Worm (Caenorhabditis elegans) whole organism, late embryonic: ENCODE measurements around the gene Y94H6A.10.
A peak's percentile ranks its signal among the peaks of the same experiment; 100 is the strongest.
"Not testable (repeated sequence)": the region's sequence is repeated elsewhere in the genome, so short reads cannot be mapped to it uniquely, and the experiment has no call there.

Source experiments
- C08G9.2 ChIP-seq: sonication (generic microtip); optimal IDR thresholded peaks from 2 replicates; lab custom pipeline; 2016; ENCODE audit warnings: mild to moderate bottlenecking, missing genetic modification characterization, moderate library complexity, missing compliant biosample characterization
- C38D4.7 ChIP-seq: fragments of 200-800 bp; sonication (Bioruptor generic); optimal IDR thresholded peaks from 2 replicates; lab custom pipeline; 2018; ENCODE audit warnings: mild to moderate bottlenecking, missing genetic modification characterization, moderate library complexity, missing compliant biosample characterization
- F13H6.1 ChIP-seq: sonication (generic microtip); optimal IDR thresholded peaks from 2 replicates; lab custom pipeline; 2016; ENCODE audit warnings: missing genetic modification characterization, missing compliant biosample characterization
- K02D7.2 ChIP-seq: sonication (generic microtip); optimal IDR thresholded peaks from 2 replicates; lab custom pipeline; 2017; ENCODE audit warnings: mild to moderate bottlenecking, missing genetic modification characterization, missing compliant biosample characterization
- Y22D7AL.16 ChIP-seq: sonication (generic microtip); optimal IDR thresholded peaks from 2 replicates; lab custom pipeline; 2016; ENCODE audit warnings: missing genetic modification characterization, missing compliant biosample characterization
- ceh-14 ChIP-seq: sonication (generic microtip); optimal IDR thresholded peaks from 2 replicates; lab custom pipeline; 2016; ENCODE audit warnings: missing genotype, missing genetic modification characterization, missing compliant biosample characterization
- ceh-34 ChIP-seq: sonication (generic microtip); optimal IDR thresholded peaks from 2 replicates; lab custom pipeline; 2016; ENCODE audit warnings: mild to moderate bottlenecking, missing genetic modification characterization, missing compliant biosample characterization
- ceh-45 ChIP-seq: fragments of 200-800 bp; sonication (Bioruptor generic); IDR thresholded peaks from 2 replicates; pipeline ENCODE4 v1.3.6; 2022; ENCODE audit warnings: missing genetic modification reagents, missing genetic modification characterization, missing compliant biosample characterization
- ceh-6 ChIP-seq: fragments of 200-800 bp; sonication (Bioruptor generic); optimal IDR thresholded peaks from 2 replicates; lab custom pipeline; 2018; ENCODE audit warnings: mild to moderate bottlenecking, missing genetic modification characterization, missing compliant biosample characterization
- ceh-9 ChIP-seq: sonication (generic microtip); optimal IDR thresholded peaks from 2 replicates; lab custom pipeline; 2016; ENCODE audit warnings: mild to moderate bottlenecking, missing genetic modification characterization, inconsistent platforms, missing compliant biosample characterization
- che-1 ChIP-seq: sonication (generic microtip); optimal IDR thresholded peaks from 2 replicates; lab custom pipeline; 2016; ENCODE audit warnings: mild to moderate bottlenecking, missing genetic modification characterization, missing compliant biosample characterization
- dmd-4 ChIP-seq: sonication (generic microtip); optimal IDR thresholded peaks from 2 replicates; lab custom pipeline; 2016; ENCODE audit warnings: borderline replicate concordance, missing genetic modification characterization, missing compliant biosample characterization
- dve-1 ChIP-seq: sonication (generic microtip); optimal IDR thresholded peaks from 2 replicates; lab custom pipeline; 2017; ENCODE audit warnings: antibody characterized with exemption, mild to moderate bottlenecking, missing genetic modification characterization, missing compliant biosample characterization
- elt-2 ChIP-seq: sonication (generic microtip); optimal IDR thresholded peaks from 2 replicates; lab custom pipeline; 2016; ENCODE audit warnings: missing genetic modification reagents, missing genetic modification characterization, missing compliant biosample characterization
- ets-4 ChIP-seq: sonication (generic microtip); optimal IDR thresholded peaks from 2 replicates; lab custom pipeline; 2016; ENCODE audit warnings: missing genetic modification characterization, missing compliant biosample characterization
- hlh-30 ChIP-seq: sonication (generic microtip); optimal IDR thresholded peaks from 2 replicates; lab custom pipeline; 2017; ENCODE audit warnings: antibody characterized with exemption, missing genetic modification characterization, missing compliant biosample characterization; ENCODE audit not compliant: insufficient read depth
- hlh-6 ChIP-seq: sonication (generic microtip); optimal IDR thresholded peaks from 2 replicates; lab custom pipeline; 2016; ENCODE audit warnings: missing genotype, missing genetic modification characterization, missing compliant biosample characterization
- lin-11 ChIP-seq: fragments of 200-800 bp; sonication (Bioruptor generic); optimal IDR thresholded peaks from 2 replicates; lab custom pipeline; 2018; ENCODE audit warnings: mild to moderate bottlenecking, missing genetic modification characterization, missing compliant biosample characterization
- mec-3 ChIP-seq: sonication (generic microtip); optimal IDR thresholded peaks from 2 replicates; lab custom pipeline; 2016; ENCODE audit warnings: borderline replicate concordance, missing genetic modification characterization, missing compliant biosample characterization
- nhr-232 ChIP-seq: sonication (generic microtip); optimal IDR thresholded peaks from 2 replicates; lab custom pipeline; 2016; ENCODE audit warnings: missing genetic modification characterization, missing compliant biosample characterization
- pag-3 ChIP-seq: sonication (generic microtip); optimal IDR thresholded peaks from 2 replicates; lab custom pipeline; 2016; ENCODE audit warnings: missing compliant biosample characterization, missing genetic modification characterization, borderline replicate concordance
- pat-9 ChIP-seq: fragments of 200-800 bp; sonication (Bioruptor generic); optimal IDR thresholded peaks from 2 replicates; lab custom pipeline; 2018; ENCODE audit warnings: mild to moderate bottlenecking, missing genetic modification characterization, moderate library complexity, missing compliant biosample characterization
- pqm-1 ChIP-seq: sonication (generic microtip); optimal IDR thresholded peaks from 2 replicates; lab custom pipeline; 2016; ENCODE audit warnings: missing genetic modification characterization, missing compliant biosample characterization
- ref-2 ChIP-seq: sonication (generic microtip); optimal IDR thresholded peaks from 2 replicates; lab custom pipeline; 2016; ENCODE audit warnings: missing genetic modification characterization, missing compliant biosample characterization
- sdc-2 ChIP-seq: sonication (generic microtip); optimal IDR thresholded peaks from 2 replicates; lab custom pipeline; 2016; ENCODE audit warnings: missing genotype, missing genetic modification characterization, missing compliant biosample characterization
- sox-2 ChIP-seq: fragments of 200-800 bp; sonication (Bioruptor generic); IDR thresholded peaks from 2 replicates; pipeline ENCODE4 v1.3.6; 2022; ENCODE audit warnings: missing genetic modification reagents, missing genetic modification characterization, missing compliant biosample characterization
- sox-4 ChIP-seq: sonication (generic microtip); optimal IDR thresholded peaks from 2 replicates; lab custom pipeline; 2017; ENCODE audit warnings: mild to moderate bottlenecking, missing genetic modification characterization, inconsistent platforms, missing compliant biosample characterization
- tbx-7 ChIP-seq: sonication (generic microtip); optimal IDR thresholded peaks from 2 replicates; lab custom pipeline; 2016; ENCODE audit warnings: missing genotype, missing genetic modification characterization, missing compliant biosample characterization
- unc-3 ChIP-seq, 2 experiments: fragments of 200-800 bp in 1 of 2; sonication (Bioruptor generic) in 1 of 2; sonication (generic microtip) in 1 of 2; conservative IDR thresholded peaks in 1 of 2; optimal IDR thresholded peaks in 1 of 2; 2 replicates each; pipeline versions ENCODE4 v1.3.6 to Lab custom; 2016 to 2022; ENCODE audit warnings: missing compliant biosample characterization in 2 of 2, missing genetic modification characterization in 2 of 2, missing genetic modification reagents in 1 of 2
- unc-42 ChIP-seq: sonication (generic microtip); optimal IDR thresholded peaks from 2 replicates; lab custom pipeline; 2016; ENCODE audit warnings: missing genotype, missing genetic modification characterization, missing compliant biosample characterization
- unc-55 ChIP-seq: sonication (generic microtip); optimal IDR thresholded peaks from 2 replicates; lab custom pipeline; 2017; ENCODE audit warnings: missing biosample characterization, missing genetic modification reagents, missing genetic modification characterization
- ztf-16 ChIP-seq: sonication (generic microtip); optimal IDR thresholded peaks from 2 replicates; lab custom pipeline; 2017; ENCODE audit warnings: missing genetic modification characterization, missing compliant biosample characterization

The Y94H6A.10 gene

ce11 chrIV:2750607-2751006 is 40.1 kb upstream of the Y94H6A.10 start:
- TF ChIP-seq unc-55 (GFP tag; lab: Kevin White, UChicago) (no peak), lin-11 (tag; lab: Kevin White, UChicago) (no peak), K02D7.2 (tag; lab: Kevin White, UChicago) (no peak), Y22D7AL.16 (no peak)

- TF ChIP-seq tbx-7 (tag; lab: Kevin White, UChicago) (no peak), ceh-9 (no peak), elt-2 (tag; lab: Kevin White, UChicago) (peak; percentile 66)
These were observed 38.5 kb upstream of the Y94H6A.10 start for ce11 chrIV:2748863-2749451.

DNA sequence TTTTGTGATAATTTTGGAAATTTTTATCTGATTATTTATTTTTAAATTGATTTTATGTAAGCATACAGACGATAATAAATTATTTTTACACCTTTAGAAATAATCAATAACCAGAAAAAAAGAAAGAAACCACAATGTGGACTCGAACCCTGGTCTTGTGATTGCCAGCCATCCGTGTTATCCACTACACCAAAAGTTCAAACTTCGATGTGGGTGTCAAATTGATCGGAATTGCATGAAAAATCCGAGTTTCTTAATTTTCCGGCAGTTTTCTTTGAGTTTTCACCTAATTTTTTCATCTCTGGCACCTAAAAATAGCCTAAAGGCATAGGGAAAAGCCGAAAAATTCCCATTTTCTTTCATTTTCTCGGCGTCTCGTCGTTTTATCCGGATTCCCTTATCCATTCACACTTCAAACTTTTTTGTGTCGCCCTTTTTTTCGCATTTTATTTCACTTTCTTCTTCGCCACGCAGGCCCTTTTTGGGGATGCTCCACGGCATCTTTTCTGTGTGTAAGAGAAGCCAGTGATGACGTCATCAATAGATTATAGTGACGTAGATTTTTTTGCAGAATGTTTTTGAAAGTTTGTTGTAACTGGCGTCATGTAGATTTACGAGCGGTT is 37.0 kb upstream of the Y94H6A.10 start:
- TF ChIP-seq unc-42 (tag; lab: Kevin White, UChicago): peak; percentile 3
- TF ChIP-seq dmd-4 (tag; lab: Kevin White, UChicago): no peak
- no peak for TF ChIP-seq hlh-30
- TF ChIP-seq sox-4 (tag; lab: Kevin White, UChicago): no peak
- no peak for TF ChIP-seq sdc-2
- no peak for TF ChIP-seq pag-3 (tag; lab: Kevin White, UChicago)

ce11 chrIV:2742470-2743044 is 32.1 kb upstream of the Y94H6A.10 start, which contains the start of gene nhr-277:
nhr-277 (plus strand) TSS chrIV:2742994.
- TF ChIP-seq ztf-16: no peak

DNA sequence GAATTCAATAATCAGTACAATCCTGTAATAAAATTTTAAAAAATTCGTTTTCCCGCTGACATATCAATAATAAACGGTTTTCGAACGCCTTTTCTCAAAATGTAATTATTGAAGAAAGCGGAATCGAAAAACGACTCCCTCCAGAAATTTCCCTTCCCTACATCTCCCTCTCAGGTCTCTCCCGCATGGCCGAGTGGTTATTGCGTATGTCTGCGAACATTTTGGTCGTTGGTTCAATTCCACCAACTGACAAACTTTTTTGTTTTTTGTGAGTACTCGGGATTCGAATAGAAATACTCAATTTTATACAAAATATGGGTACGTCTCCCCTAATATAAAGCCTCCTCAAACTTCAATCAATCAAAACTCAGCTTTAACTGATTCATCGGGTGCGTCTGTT is 29.6 kb upstream of the Y94H6A.10 start:
- peak; percentile 4 for TF ChIP-seq ceh-34
- peak; percentile 45 for TF ChIP-seq che-1 (tag; lab: Kevin White, UChicago)
- peak; percentile 71 for TF ChIP-seq sox-2 (GFP tag; lab: Robert Waterston, UW)
- TF ChIP-seq unc-3 (GFP tag; conservative IDR thresholded peaks at IDR 0.05; lab: Robert Waterston, UW): peak; percentile 82
- not testable (repeated sequence) for TF ChIP-seq unc-3 (tag; optimal IDR thresholded peaks at IDR 0.05; lab: Kevin White, UChicago)
- TF ChIP-seq ceh-45 (GFP tag; lab: Robert Waterston, UW): peak; percentile 84
- TF ChIP-seq, all 69 proteins: peak for 5; not testable (repeated sequence) for 64

DNA sequence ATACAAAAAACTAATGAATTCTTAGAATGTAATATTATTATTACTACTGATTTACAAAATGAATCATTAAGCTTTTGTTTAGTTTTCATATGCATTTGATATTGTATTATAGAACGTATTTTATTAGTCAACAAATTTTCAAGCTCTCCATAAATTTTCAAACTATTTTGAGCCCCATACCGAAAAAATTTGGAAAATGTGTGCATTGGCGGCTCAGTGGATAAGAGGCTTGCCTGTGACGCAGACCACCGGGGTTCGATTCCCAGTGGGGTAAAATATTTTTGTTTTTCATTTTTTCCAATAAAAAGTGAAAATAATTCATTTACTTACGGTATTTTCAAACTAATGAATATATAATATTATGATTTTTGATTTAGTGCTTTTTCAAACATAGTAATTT is 28.0 kb upstream of the Y94H6A.10 start:
- no peak for TF ChIP-seq C08G9.2 (tag; lab: Kevin White, UChicago)
- TF ChIP-seq ceh-9: no peak
- TF ChIP-seq ceh-14 (tag; lab: Kevin White, UChicago): no peak
- TF ChIP-seq F13H6.1 (tag; lab: Kevin White, UChicago): no peak
- TF ChIP-seq, all 69 proteins: peak for 0

ce11 chrIV:2736575-2736974 is 26.1 kb upstream of the Y94H6A.10 start:
- TF ChIP-seq ref-2 (tag; lab: Kevin White, UChicago) (no peak), pat-9 (no peak), F13H6.1 (tag; lab: Kevin White, UChicago) (no peak), hlh-6 (tag; lab: Kevin White, UChicago) (no peak), pqm-1 (no peak), nhr-232 (no peak), dve-1 (no peak), ets-4 (tag; lab: Kevin White, UChicago) (no peak), mec-3 (tag; lab: Kevin White, UChicago) (no peak), ceh-6 (GFP tag; lab: Kevin White, UChicago) (no peak), C38D4.7 (GFP tag; lab: Kevin White, UChicago) (no peak)
